Worm (Caenorhabditis elegans): ENCODE measurements around the gene Y45F10A.7.
"Not testable (repeated sequence)": the region's sequence is repeated elsewhere in the genome, so short reads cannot be mapped to it uniquely, and the experiment has no call there.

ce11 chrIV:13462165-13462712 is 30.1 kb upstream of the Y45F10A.7 start:
- TF ChIP-seq ccch-3 (GFP tag; optimal IDR thresholded peaks at IDR 0.05); snpc-4 (GFP tag; optimal IDR thresholded peaks at IDR 0.05); snpc-4 (tag; optimal IDR thresholded peaks at IDR 0.05); tbx-9 (tag; optimal IDR thresholded peaks at IDR 0.05; ENCODE audit: borderline replicate concordance): not testable (repeated sequence)

All from whole organism, young adult.